Fruit fly (Drosophila melanogaster): ENCODE data around the gene Arl1.

Arl1 gene

DNA sequence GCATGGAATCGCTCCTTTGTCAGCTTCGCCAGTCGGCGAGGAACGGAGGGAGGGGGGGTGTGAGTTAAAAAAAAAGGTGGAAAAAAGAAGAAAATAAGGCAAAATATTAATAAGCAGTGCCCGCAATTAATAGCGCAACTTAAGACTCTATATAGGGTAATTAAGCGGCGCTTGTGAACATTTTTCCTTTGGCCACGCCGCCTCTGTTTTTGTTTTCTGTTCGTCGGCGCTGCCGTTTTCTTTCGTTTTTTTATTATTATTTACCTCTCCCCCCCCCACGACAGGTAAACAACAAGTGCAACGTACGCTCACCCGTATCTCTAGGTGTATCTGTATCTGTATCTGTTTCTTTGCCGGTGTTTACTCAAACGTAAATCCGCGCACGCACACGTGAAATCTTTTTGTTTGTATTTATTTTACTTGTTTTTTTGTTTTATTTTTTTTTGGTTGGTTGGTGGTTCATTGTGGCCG is 44.3 kb downstream of the Arl1 start (continued):
- TF ChIP-seq slbo (GFP tag; IDR thresholded peaks at IDR 0.05) = peak; percentile 68
- no peak for TF ChIP-seq bowl (GFP tag; IDR thresholded peaks at IDR 0.05)
- TF ChIP-seq bbx (GFP tag; IDR thresholded peaks at IDR 0.05; ENCODE audit: partially characterized antibody) = no peak
- no peak for TF ChIP-seq Dref (GFP tag; IDR thresholded peaks at IDR 0.05)
- TF ChIP-seq cato (GFP tag; optimal IDR thresholded peaks at IDR 0.05; ENCODE audit: borderline replicate concordance) = no peak
- peak; percentile 0 for TF ChIP-seq CG12236 (GFP tag; optimal IDR thresholded peaks at IDR 0.05)
- TF ChIP-seq CG13424 (tag; optimal IDR thresholded peaks at IDR 0.05) = peak; percentile 37
- peak; percentile 51 for TF ChIP-seq CG12071 (GFP tag; optimal IDR thresholded peaks at IDR 0.05)
- peak; percentile 39 for TF ChIP-seq YL-1 (GFP tag; optimal IDR thresholded peaks at IDR 0.05)
- TF ChIP-seq bsh (GFP tag; optimal IDR thresholded peaks at IDR 0.05) = peak in 1 of 2 experiments; percentile 35
- TF ChIP-seq sens-2 (GFP tag; IDR thresholded peaks at IDR 0.05) = peak; percentile 47; the same call in 1 of the 2 replicates
- peak; percentile 15 for TF ChIP-seq CG10274 (GFP tag; optimal IDR thresholded peaks at IDR 0.05)
- no peak for TF ChIP-seq CG7745 (tag; optimal IDR thresholded peaks at IDR 0.05)
- TF ChIP-seq nom (GFP tag; optimal IDR thresholded peaks at IDR 0.05) = peak; percentile 76
- TF ChIP-seq CG10321 (GFP tag; IDR thresholded peaks at IDR 0.05) = no peak
- TF ChIP-seq CG9876 (GFP tag; optimal IDR thresholded peaks at IDR 0.05) = no peak
- no peak for TF ChIP-seq Oli (tag; optimal IDR thresholded peaks at IDR 0.05)
- TF ChIP-seq dmrt99B (tag; optimal IDR thresholded peaks at IDR 0.05) = peak; percentile 55
- TF ChIP-seq BEAF-32 (GFP tag; optimal IDR thresholded peaks at IDR 0.05) = no peak
- TF ChIP-seq CG14965 (GFP tag; optimal IDR thresholded peaks at IDR 0.05; ENCODE audit: borderline replicate concordance) = no peak
- TF ChIP-seq tin (GFP tag; optimal IDR thresholded peaks at IDR 0.05) = no peak
- TF ChIP-seq sqz (GFP tag; optimal IDR thresholded peaks at IDR 0.05) = peak; percentile 96
- TF ChIP-seq nau (GFP tag; optimal IDR thresholded peaks at IDR 0.05) = peak; percentile 62
- no peak for TF ChIP-seq Mrtf (GFP tag; IDR thresholded peaks at IDR 0.05)
- no peak for TF ChIP-seq shn (GFP tag; optimal IDR thresholded peaks at IDR 0.05)
- no peak for TF ChIP-seq danr (GFP tag; IDR thresholded peaks at IDR 0.05)
- TF ChIP-seq CG15479 (GFP tag; optimal IDR thresholded peaks at IDR 0.05) = peak; percentile 3
- no peak for TF ChIP-seq CG10654 (GFP tag; optimal IDR thresholded peaks at IDR 0.05)
- no peak; the same call in 1 of the 2 replicates for TF ChIP-seq CG14441 (GFP tag; IDR thresholded peaks at IDR 0.05)
- TF ChIP-seq CG6765 (GFP tag; optimal IDR thresholded peaks at IDR 0.05) = no peak
- 0 out of 2 replicates have a peak, but pooled peaks have one; percentile 7 for TF ChIP-seq wdn (GFP tag; IDR thresholded peaks at IDR 0.05)
- peak; percentile 14 for TF ChIP-seq CG8281 (tag; optimal IDR thresholded peaks at IDR 0.05)
- no peak for TF ChIP-seq H2.0 (GFP tag; IDR thresholded peaks at IDR 0.05)
- peak; percentile 78 for TF ChIP-seq CG6813 (GFP tag; optimal IDR thresholded peaks at IDR 0.05)
- TF ChIP-seq Drgx (GFP tag; IDR thresholded peaks at IDR 0.05) = peak; percentile 90
- TF ChIP-seq Rfx (GFP tag; IDR thresholded peaks at IDR 0.05) = peak; percentile 49; the same call in 1 of the 2 replicates
- TF ChIP-seq CG31224 (GFP tag; IDR thresholded peaks at IDR 0.05) = no peak; the same call in 1 of the 2 replicates
- TF ChIP-seq ase (GFP tag; IDR thresholded peaks at IDR 0.05) = no peak
- no peak for TF ChIP-seq MBD-R2 (GFP tag; IDR thresholded peaks at IDR 0.05)
- peak; percentile 81 for TF ChIP-seq Vsx1 (GFP tag; optimal IDR thresholded peaks at IDR 0.05)
- peak; percentile 70 for TF ChIP-seq Kr (GFP tag; optimal IDR thresholded peaks at IDR 0.05)
- TF ChIP-seq gro (GFP tag; optimal IDR thresholded peaks at IDR 0.05) = peak; percentile 54
- TF ChIP-seq trem (tag; optimal IDR thresholded peaks at IDR 0.05) = no peak
- peak; percentile 17 for TF ChIP-seq Antp (GFP tag; optimal IDR thresholded peaks at IDR 0.05)
- no peak for TF ChIP-seq CrebB (tag; optimal IDR thresholded peaks at IDR 0.05)
- no peak for TF ChIP-seq CG12219 (GFP tag; optimal IDR thresholded peaks at IDR 0.05)
- TF ChIP-seq CG34422 (GFP tag; IDR thresholded peaks at IDR 0.05) = no peak
- TF ChIP-seq CG16815 (GFP tag; optimal IDR thresholded peaks at IDR 0.05) = no peak
- TF ChIP-seq gce (GFP tag; IDR thresholded peaks at IDR 0.05) = 0 out of 3 replicates have a peak, but pooled peaks have one; percentile 16
- TF ChIP-seq seq (GFP tag; IDR thresholded peaks at IDR 0.05) = no peak
- peak; percentile 33; the same call in 1 of the 3 replicates for TF ChIP-seq Dbx (GFP tag; IDR thresholded peaks at IDR 0.05)
